Fruit fly (Drosophila melanogaster): ENCODE results near the gene AspRS-m.

DNA sequence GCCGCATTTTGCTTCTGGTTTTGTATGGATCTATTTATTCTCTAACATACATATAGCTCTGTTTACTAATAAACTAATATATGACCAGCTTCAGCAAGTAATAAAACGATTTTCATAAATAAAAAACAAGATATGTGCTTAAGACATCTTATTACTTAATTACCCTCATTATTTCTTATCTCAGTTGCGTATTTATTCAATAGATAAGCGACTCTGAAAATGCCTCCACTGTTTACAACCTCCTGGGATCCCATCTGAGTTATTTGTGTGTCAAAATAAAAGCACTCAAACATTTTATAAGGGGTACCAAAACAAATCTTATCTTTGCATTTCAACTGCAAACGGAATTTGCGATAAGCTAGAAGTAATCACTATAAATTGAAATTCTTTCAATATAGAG lies 7.2 kb upstream of the AspRS-m start:
- no peak for TF ChIP-seq h (GFP tag; optimal IDR thresholded peaks at IDR 0.05)
- TF ChIP-seq foxo (GFP tag; optimal IDR thresholded peaks at IDR 0.05), result no peak

Measured in whole organism, wandering third instar larva.